Worm (Caenorhabditis elegans): ENCODE results near the gene Y59A8B.26.

ce11 chrV:17982935-17983334 is 27.7 kb downstream of the Y59A8B.26 start:
- TF ChIP-seq unc-39 (tag; optimal IDR thresholded peaks at IDR 0.05) (no peak), alr-1 (tag; optimal IDR thresholded peaks at IDR 0.05) (no peak), fos-1 (tag; optimal IDR thresholded peaks at IDR 0.05) (no peak), unc-55 (GFP tag; optimal IDR thresholded peaks at IDR 0.05) (no peak), unc-62 (GFP tag; optimal IDR thresholded peaks at IDR 0.05) (no peak), peb-1 (tag; optimal IDR thresholded peaks at IDR 0.05) (no peak), snpc-4 (tag; optimal IDR thresholded peaks at IDR 0.05) (no peak), ceh-82 (tag; optimal IDR thresholded peaks at IDR 0.05) (no peak), sem-4 (tag; optimal IDR thresholded peaks at IDR 0.05) (no peak), lsy-2 (tag; optimal IDR thresholded peaks at IDR 0.05) (peak in 1 of 2 experiments; percentile 53), ztf-11 (tag; optimal IDR thresholded peaks at IDR 0.05) (no peak)

Data from whole organism, L2 larva.